Fruit fly (Drosophila melanogaster) whole organism, embryonic: ENCODE results near the gene Vps13D.
A peak's percentile ranks its signal among the peaks of the same experiment; 100 is the strongest.

Experiments
- BtbVII ChIP-seq: fragments of 200-800 bp; sonication (Bioruptor generic); optimal IDR thresholded peaks from 3 replicates; lab custom pipeline; 2017; ENCODE audit warnings: missing biosample characterization, mild to moderate bottlenecking, missing genetic modification characterization
- CG11696 ChIP-seq: fragments of 200-800 bp; sonication (Bioruptor generic); IDR thresholded peaks from 2 replicates; pipeline ENCODE4 v1.3.6; 2022; ENCODE audit warnings: missing biosample characterization, missing genetic modification characterization
- CG12104 ChIP-seq: fragments of 200-800 bp; sonication (Bioruptor generic); optimal IDR thresholded peaks from 3 replicates; lab custom pipeline; 2016; ENCODE audit warnings: missing biosample characterization, missing genetic modification characterization
- CG13424 ChIP-seq: fragments of 200-800 bp; sonication (Bioruptor generic); optimal IDR thresholded peaks from 2 replicates; lab custom pipeline; 2019; ENCODE audit warnings: missing biosample characterization, mild to moderate bottlenecking, missing genetic modification characterization, moderate library complexity
- CG14441 ChIP-seq: fragments of 200-800 bp; sonication (Bioruptor generic); IDR thresholded peaks from 2 replicates; pipeline ENCODE4 v1.3.6; 2022; ENCODE audit warnings: missing biosample characterization, missing genetic modification characterization
- CG1529 ChIP-seq: fragments of 200-800 bp; sonication (Bioruptor generic); optimal IDR thresholded peaks from 3 replicates; lab custom pipeline; 2018; ENCODE audit warnings: missing biosample characterization, missing genetic modification characterization
- CG1602 ChIP-seq: fragments of 200-800 bp; sonication (Bioruptor generic); optimal IDR thresholded peaks from 3 replicates; lab custom pipeline; 2016; ENCODE audit warnings: missing biosample characterization, missing genetic modification characterization
- CG17802 ChIP-seq: fragments of 200-800 bp; sonication (Bioruptor generic); optimal IDR thresholded peaks from 2 replicates; lab custom pipeline; 2018; ENCODE audit warnings: missing biosample characterization, mild to moderate bottlenecking, missing genetic modification characterization, moderate library complexity
- CG17912 ChIP-seq: fragments of 200-800 bp; sonication (Bioruptor generic); optimal IDR thresholded peaks from 2 replicates; lab custom pipeline; 2018; ENCODE audit warnings: missing biosample characterization, mild to moderate bottlenecking, missing genetic modification characterization
- CG2120 ChIP-seq: fragments of 200-800 bp; sonication (Bioruptor generic); optimal IDR thresholded peaks from 3 replicates; lab custom pipeline; 2016; ENCODE audit warnings: missing biosample characterization, missing genetic modification characterization
- CG2199 ChIP-seq: fragments of 200-800 bp; sonication (Bioruptor generic); IDR thresholded peaks from 3 replicates; pipeline ENCODE4 v1.3.6; 2022; ENCODE audit warnings: missing biosample characterization, missing genetic modification characterization
- CG3163 ChIP-seq: fragments of 200-800 bp; sonication (Bioruptor generic); optimal IDR thresholded peaks from 3 replicates; lab custom pipeline; 2016; ENCODE audit warnings: missing biosample characterization, missing genetic modification characterization
- CG9215 ChIP-seq: fragments of 200-800 bp; sonication (Bioruptor generic); IDR thresholded peaks from 2 replicates; pipeline ENCODE4 v1.3.6; 2022; ENCODE audit warnings: missing biosample characterization, missing genetic modification characterization
- CG9817 ChIP-seq: fragments of 200-800 bp; sonication (Bioruptor generic); optimal IDR thresholded peaks from 2 replicates; lab custom pipeline; 2018; ENCODE audit warnings: missing biosample characterization, mild to moderate bottlenecking, missing genetic modification characterization, moderate library complexity
- Dll ChIP-seq: fragments of 200-800 bp; sonication (Bioruptor generic); IDR thresholded peaks from 4 replicates; pipeline ENCODE4 v1.3.6; 2022; ENCODE audit warnings: missing biosample characterization, missing genetic modification characterization; ENCODE audit not compliant: partially characterized antibody
- Hr78 ChIP-seq, 2 experiments: fragments of 200-800 bp in 1 of 2; fragments of >200 bp in 1 of 2; sonication (Bioruptor generic) in 1 of 2; optimal IDR thresholded peaks; 2 replicates each; lab custom pipeline; 2017 to 2019; ENCODE audit warnings: missing biosample characterization in 2 of 2, missing genetic modification characterization in 2 of 2, mild to moderate bottlenecking in 1 of 2, moderate library complexity in 1 of 2
- Med ChIP-seq: fragments of 200-800 bp; sonication (Bioruptor generic); peaks from one replicate; lab custom pipeline; 2016; ENCODE audit warnings: missing biosample characterization, missing genetic modification characterization, mild to moderate bottlenecking, inconsistent platforms, moderate library complexity
- NFAT ChIP-seq: fragments of 200-800 bp; sonication (Bioruptor generic); IDR thresholded peaks from 2 replicates; pipeline ENCODE4 v1.3.6; 2022; ENCODE audit warnings: missing biosample characterization, missing genetic modification characterization
- Oli ChIP-seq: fragments of 200-800 bp; sonication (Bioruptor generic); optimal IDR thresholded peaks from 2 replicates; lab custom pipeline; 2018; ENCODE audit warnings: missing biosample characterization, mild to moderate bottlenecking, missing genetic modification characterization, moderate library complexity
- Optix ChIP-seq: fragments of 200-800 bp; sonication (Bioruptor generic); IDR thresholded peaks from 3 replicates; pipeline ENCODE4 v1.3.6; 2022; ENCODE audit warnings: missing biosample characterization, missing genetic modification characterization
- Pdp1 ChIP-seq, 2 experiments: fragments of 200-800 bp; sonication (Bioruptor generic); optimal IDR thresholded peaks; 3 replicates each; lab custom pipeline; 2016; ENCODE audit warnings: missing biosample characterization in 2 of 2, missing genetic modification characterization in 2 of 2, mild to moderate bottlenecking in 1 of 2, moderate library complexity in 1 of 2
- Trl ChIP-seq, 3 experiments: fragments of >200 bp in 2 of 3; fragments of 200-800 bp in 1 of 3; sonication (Bioruptor generic) in 1 of 3; optimal IDR thresholded peaks; 2 replicates in 1 of 3; 3 replicates in 2 of 3; lab custom pipeline; 2016 to 2017; ENCODE audit warnings: missing biosample characterization in 1 of 3, missing genetic modification characterization in 1 of 3
- bowl ChIP-seq: fragments of 200-800 bp; sonication (Bioruptor generic); IDR thresholded peaks from 2 replicates; pipeline ENCODE4 v1.3.6; 2022; ENCODE audit warnings: missing biosample characterization, missing genetic modification characterization
- chinmo ChIP-seq: fragments of 200-800 bp; sonication (Bioruptor generic); IDR thresholded peaks from 4 replicates; pipeline ENCODE4 v1.3.6; 2022; ENCODE audit warnings: missing biosample characterization, missing genetic modification characterization; ENCODE audit not compliant: partially characterized antibody
- ci ChIP-seq: fragments of 200-800 bp; sonication (Bioruptor generic); IDR thresholded peaks from 3 replicates; pipeline ENCODE4 v1.3.6; 2022; ENCODE audit warnings: missing biosample characterization, missing genetic modification characterization
- exex ChIP-seq: fragments of 200-800 bp; sonication (Bioruptor generic); optimal IDR thresholded peaks from 4 replicates; lab custom pipeline; 2018; ENCODE audit warnings: missing biosample characterization, mild to moderate bottlenecking, missing genetic modification characterization, moderate library complexity
- lilli ChIP-seq: fragments of 200-800 bp; sonication (Bioruptor generic); optimal IDR thresholded peaks from 3 replicates; lab custom pipeline; 2016; ENCODE audit warnings: missing biosample characterization, missing genetic modification characterization
- mirr ChIP-seq: fragments of 200-800 bp; sonication (Bioruptor generic); optimal IDR thresholded peaks from 3 replicates; lab custom pipeline; 2018; ENCODE audit warnings: missing biosample characterization, mild to moderate bottlenecking, missing genetic modification characterization
- nom ChIP-seq: fragments of 200-800 bp; sonication (Bioruptor generic); optimal IDR thresholded peaks from 2 replicates; lab custom pipeline; 2017; ENCODE audit warnings: missing biosample characterization, missing genetic modification characterization, mild to moderate bottlenecking, moderate library complexity, missing genetic modification reagents
- org-1 ChIP-seq: fragments of 200-800 bp; sonication (Bioruptor generic); optimal IDR thresholded peaks from 2 replicates; lab custom pipeline; 2017; ENCODE audit warnings: missing biosample characterization, missing genetic modification characterization
- pfk ChIP-seq: fragments of 200-800 bp; sonication (Bioruptor generic); optimal IDR thresholded peaks from 2 replicates; lab custom pipeline; 2018; ENCODE audit warnings: missing biosample characterization, mild to moderate bottlenecking, missing genetic modification characterization, moderate library complexity
- pum ChIP-seq: fragments of 200-800 bp; sonication (Bioruptor generic); optimal IDR thresholded peaks from 2 replicates; lab custom pipeline; 2016; ENCODE audit warnings: missing biosample characterization, missing genetic modification characterization
- schlank ChIP-seq: fragments of 200-800 bp; sonication (Bioruptor generic); optimal IDR thresholded peaks from 2 replicates; lab custom pipeline; 2018; ENCODE audit warnings: missing biosample characterization, mild to moderate bottlenecking, missing genetic modification characterization
- seq ChIP-seq: fragments of 200-800 bp; sonication (Bioruptor generic); IDR thresholded peaks from 2 replicates; pipeline ENCODE4 v1.3.6; 2022; ENCODE audit warnings: missing biosample characterization, missing genetic modification characterization

Vps13D gene

dm6 chr3L:12789875-12790373, 35.1 kb downstream of the Vps13D start, which contains the start of gene CG42709 (continued):
- peak in 1 of 2 experiments; percentile 31 for TF ChIP-seq Hr78 (GFP tag; optimal IDR thresholded peaks at IDR 0.05; lab: Kevin White, UChicago)
- TF ChIP-seq chinmo (GFP tag; lab: Robert Waterston, UW): 0 out of 4 replicates have a peak, but pooled peaks have one; percentile 45
- TF ChIP-seq Dll: peak; percentile 21; the same call in 1 of the 4 replicates
- TF ChIP-seq pfk: no peak
- TF ChIP-seq ci (GFP tag; lab: Robert Waterston, UW): peak; percentile 19; the same call in 1 of the 3 replicates
- peak; percentile 61 for TF ChIP-seq exex (tag; lab: Kevin White, UChicago)
- TF ChIP-seq schlank (tag; lab: Kevin White, UChicago): no peak
- 0 out of 2 replicates have a peak, but pooled peaks have one; percentile 14 for TF ChIP-seq CG14441
- peak; percentile 24 for TF ChIP-seq BtbVII (GFP tag; lab: Kevin White, UChicago)
- peak; percentile 85 for TF ChIP-seq CG3163 (GFP tag; lab: Kevin White, UChicago)
- 0 out of 3 replicates have a peak, but pooled peaks have one; percentile 32 for TF ChIP-seq CG2199 (GFP tag; lab: Robert Waterston, UW)
- no peak for TF ChIP-seq CG17802
- no peak for TF ChIP-seq Oli (tag; lab: Kevin White, UChicago)

dm6 chr3L:12790783-12791678, 36.2 kb downstream of the Vps13D start:
- TF ChIP-seq org-1 (no peak), Oli (tag; lab: Kevin White, UChicago) (no peak), CG11696 (0 out of 2 replicates have a peak, but pooled peaks have one; percentile 6), CG2120 (no peak), nom (GFP tag; lab: Kevin White, UChicago) (peak; percentile 28), CG12104 (GFP tag; lab: Kevin White, UChicago) (no peak), Optix (GFP tag; lab: Robert Waterston, UW) (no peak), CG13424 (tag; lab: Kevin White, UChicago) (no peak), CG1529 (GFP tag; lab: Kevin White, UChicago) (no peak), CG1602 (no peak), bowl (no peak), pum (GFP tag; lab: Kevin White, UChicago) (no peak), lilli (no peak), Med (GFP tag; lab: Kevin White, UChicago) (peak; percentile 78), CG3163 (GFP tag; lab: Kevin White, UChicago) (peak; percentile 78), Pdp1 (GFP tag; optimal IDR thresholded peaks at IDR 0.05; lab: Kevin White, UChicago) (peak in 1 of 2 experiments; percentile 48), seq (GFP tag; lab: Robert Waterston, UW) (0 out of 2 replicates have a peak, but pooled peaks have one; percentile 31), CG9817 (tag; lab: Kevin White, UChicago) (no peak), NFAT (GFP tag; lab: Robert Waterston, UW) (no peak), CG9215 (GFP tag; lab: Robert Waterston, UW) (no peak), mirr (GFP tag; lab: Kevin White, UChicago) (peak; percentile 49), exex (tag; lab: Kevin White, UChicago) (peak; percentile 95), Trl (optimal IDR thresholded peaks at IDR 0.05; lab: Kevin White, UChicago) (peak; percentile 68 to 93), Trl (GFP tag; optimal IDR thresholded peaks at IDR 0.05; lab: Kevin White, UChicago) (no peak), CG17912 (GFP tag; lab: Kevin White, UChicago) (no peak)
- TF ChIP-seq, all 482 proteins: peak for 9
